Fruit fly (Drosophila melanogaster): ENCODE measurements around the gene Nhe3.

Gene Nhe3

dm6 chr2L:6700742-6701141 is 16.6 kb upstream of the Nhe3 start (continued):
- TF ChIP-seq Oaz (GFP tag; IDR thresholded peaks at IDR 0.05) = no peak
- TF ChIP-seq knrl (GFP tag; IDR thresholded peaks at IDR 0.05; ENCODE audit: partially characterized antibody) = no peak
- peak; percentile 82 for TF ChIP-seq CG6813 (GFP tag; optimal IDR thresholded peaks at IDR 0.05)
- TF ChIP-seq CG11093 (GFP tag; IDR thresholded peaks at IDR 0.05) = no peak
- TF ChIP-seq CG8359 (GFP tag; optimal IDR thresholded peaks at IDR 0.05; ENCODE audit: borderline replicate concordance) = peak; percentile 34
- TF ChIP-seq CTCF (GFP tag; optimal IDR thresholded peaks at IDR 0.05) = no peak
- no peak for TF ChIP-seq CG11695 (GFP tag; IDR thresholded peaks at IDR 0.05)
- no peak for TF ChIP-seq Mad (GFP tag; optimal IDR thresholded peaks at IDR 0.05)
- no peak for TF ChIP-seq CG6854 (GFP tag; optimal IDR thresholded peaks at IDR 0.05)
- no peak for TF ChIP-seq slp2 (GFP tag; optimal IDR thresholded peaks at IDR 0.05)
- TF ChIP-seq nerfin-2 (GFP tag; IDR thresholded peaks at IDR 0.05; ENCODE audit: partially characterized antibody) = no peak
- no peak for TF ChIP-seq psq (GFP tag; optimal IDR thresholded peaks at IDR 0.05)
- peak; percentile 29 for TF ChIP-seq PHDP (tag; optimal IDR thresholded peaks at IDR 0.05)
- peak; percentile 31 for TF ChIP-seq stwl (tag; optimal IDR thresholded peaks at IDR 0.05)
- no peak for TF ChIP-seq pros (GFP tag; optimal IDR thresholded peaks at IDR 0.05)
- TF ChIP-seq gsb-n (tag; optimal IDR thresholded peaks at IDR 0.05) = peak; percentile 67
- TF ChIP-seq CG6689 (GFP tag; IDR thresholded peaks at IDR 0.05) = no peak
- TF ChIP-seq CG12391 (tag; optimal IDR thresholded peaks at IDR 0.05) = peak; percentile 8
- peak; percentile 64 for TF ChIP-seq CG10209 (GFP tag; optimal IDR thresholded peaks at IDR 0.05)
- peak; percentile 92 for TF ChIP-seq zen (tag; optimal IDR thresholded peaks at IDR 0.05)
- no peak for TF ChIP-seq Hr78 (GFP tag; optimal IDR thresholded peaks at IDR 0.05)
- no peak for TF ChIP-seq stc (GFP tag; IDR thresholded peaks at IDR 0.05)
- no peak for TF ChIP-seq CG9437 (GFP tag; optimal IDR thresholded peaks at IDR 0.05)
- no peak for TF ChIP-seq eyg (GFP tag; optimal IDR thresholded peaks at IDR 0.05)
- TF ChIP-seq ind (GFP tag; optimal IDR thresholded peaks at IDR 0.05) = no peak
- TF ChIP-seq org-1 (GFP tag; optimal IDR thresholded peaks at IDR 0.05) = peak; percentile 73
- TF ChIP-seq CG7372 (GFP tag; IDR thresholded peaks at IDR 0.05) = no peak
- peak; percentile 48 for TF ChIP-seq her (GFP tag; optimal IDR thresholded peaks at IDR 0.05)
- TF ChIP-seq ase (GFP tag; IDR thresholded peaks at IDR 0.05) = no peak
- no peak for TF ChIP-seq kay (GFP tag; optimal IDR thresholded peaks at IDR 0.05)
- no peak for TF ChIP-seq Max (GFP tag; optimal IDR thresholded peaks at IDR 0.05)
- TF ChIP-seq CG7357 (GFP tag; IDR thresholded peaks at IDR 0.05) = no peak
- no peak for TF ChIP-seq Nf-YA (GFP tag; IDR thresholded peaks at IDR 0.05)
- no peak for TF ChIP-seq crol (GFP tag; IDR thresholded peaks at IDR 0.05)
- no peak for TF ChIP-seq tap (tag; optimal IDR thresholded peaks at IDR 0.05)
- TF ChIP-seq CG3995 (GFP tag; optimal IDR thresholded peaks at IDR 0.05) = no peak
- TF ChIP-seq fd64A (GFP tag; optimal IDR thresholded peaks at IDR 0.05) = no peak
- no peak for TF ChIP-seq Meics (GFP tag; optimal IDR thresholded peaks at IDR 0.05)
- TF ChIP-seq nerfin-1 (tag; optimal IDR thresholded peaks at IDR 0.05) = no peak
- TF ChIP-seq lab (GFP tag; optimal IDR thresholded peaks at IDR 0.05) = peak; percentile 14
- TF ChIP-seq Hmr (GFP tag; optimal IDR thresholded peaks at IDR 0.05) = peak; percentile 37
- no peak for TF ChIP-seq Atf6 (GFP tag; IDR thresholded peaks at IDR 0.05)
- TF ChIP-seq E2f1 (GFP tag; IDR thresholded peaks at IDR 0.05) = no peak
- TF ChIP-seq ems (GFP tag; optimal IDR thresholded peaks at IDR 0.05) = no peak
- no peak for TF ChIP-seq Opbp (GFP tag; IDR thresholded peaks at IDR 0.05; ENCODE audit: partially characterized antibody)
- no peak for TF ChIP-seq CG31388 (GFP tag; optimal IDR thresholded peaks at IDR 0.05)
- no peak for TF ChIP-seq CG17186 (GFP tag; optimal IDR thresholded peaks at IDR 0.05)
- TF ChIP-seq dan (GFP tag; IDR thresholded peaks at IDR 0.05) = no peak
- TF ChIP-seq ftz-f1 (GFP tag; optimal IDR thresholded peaks at IDR 0.05) = no peak
- no peak for TF ChIP-seq emc (GFP tag; optimal IDR thresholded peaks at IDR 0.05)
- no peak for TF ChIP-seq Dref (GFP tag; IDR thresholded peaks at IDR 0.05)
- no peak for TF ChIP-seq phol (tag; optimal IDR thresholded peaks at IDR 0.05)
